Worm (Caenorhabditis elegans) whole organism, L1 larva: ENCODE data around the gene fbxa-208.

Experiments
- elt-3 ChIP-seq, 6 experiments: fragments of 150-350 bp in 1 of 6; sonication (generic microtip); optimal IDR thresholded peaks; 2 replicates each; lab custom pipeline; 2017 to 2018; ENCODE audit warnings: missing biosample characterization in 6 of 6, missing genetic modification characterization in 6 of 6, inconsistent platforms in 1 of 6
- fkh-10 ChIP-seq: sonication (generic microtip); optimal IDR thresholded peaks from 2 replicates; lab custom pipeline; 2017; ENCODE audit warnings: missing biosample characterization, missing genetic modification reagents, missing genetic modification characterization
- fos-1 ChIP-seq: fragments of 150-350 bp; optimal IDR thresholded peaks from 2 replicates; lab custom pipeline; 2014; ENCODE audit warnings: missing biosample characterization, missing genetic modification characterization
- hlh-17 ChIP-seq: fragments of 200-800 bp; sonication (Bioruptor generic); optimal IDR thresholded peaks from 2 replicates; lab custom pipeline; 2018; ENCODE audit warnings: missing genetic modification characterization, mild to moderate bottlenecking, missing compliant biosample characterization, moderate library complexity, borderline replicate concordance
- jun-1 ChIP-seq: fragments of 150-350 bp; optimal IDR thresholded peaks from 2 replicates; lab custom pipeline; 2014; ENCODE audit warnings: missing biosample characterization, missing genetic modification reagents, missing genetic modification characterization
- lsy-2 ChIP-seq, 2 experiments: fragments of 150-350 bp; optimal IDR thresholded peaks; 2 replicates each; lab custom pipeline; 2014; ENCODE audit warnings: missing biosample characterization in 2 of 2, missing genetic modification characterization in 2 of 2
- mdl-1 ChIP-seq, 2 experiments: fragments of 150-350 bp; optimal IDR thresholded peaks; 2 replicates each; lab custom pipeline; 2014 to 2017; ENCODE audit warnings: missing biosample characterization in 2 of 2, missing genetic modification characterization in 2 of 2, inconsistent platforms in 1 of 2
- nhr-12 ChIP-seq: sonication (generic microtip); optimal IDR thresholded peaks from 2 replicates; lab custom pipeline; 2017; ENCODE audit warnings: missing biosample characterization, missing genetic modification characterization
- nhr-28 ChIP-seq: fragments of 150-350 bp; optimal IDR thresholded peaks from 2 replicates; lab custom pipeline; 2014; ENCODE audit warnings: missing biosample characterization, missing genetic modification characterization
- skn-1 ChIP-seq: fragments of 150-350 bp; optimal IDR thresholded peaks from 2 replicates; lab custom pipeline; 2014; ENCODE audit warnings: missing biosample characterization, missing genetic modification characterization
- swsn-7 ChIP-seq: sonication (generic microtip); optimal IDR thresholded peaks from 2 replicates; lab custom pipeline; 2016; ENCODE audit warnings: missing genetic modification characterization, missing compliant biosample characterization
- unc-30 ChIP-seq: sonication (generic microtip); optimal IDR thresholded peaks from 2 replicates; lab custom pipeline; 2017; ENCODE audit warnings: missing biosample characterization, missing genetic modification characterization
- unc-62 ChIP-seq: fragments of 150-350 bp; optimal IDR thresholded peaks from 2 replicates; lab custom pipeline; 2014; ENCODE audit warnings: missing biosample characterization, missing genetic modification reagents, missing genetic modification characterization

DNA sequence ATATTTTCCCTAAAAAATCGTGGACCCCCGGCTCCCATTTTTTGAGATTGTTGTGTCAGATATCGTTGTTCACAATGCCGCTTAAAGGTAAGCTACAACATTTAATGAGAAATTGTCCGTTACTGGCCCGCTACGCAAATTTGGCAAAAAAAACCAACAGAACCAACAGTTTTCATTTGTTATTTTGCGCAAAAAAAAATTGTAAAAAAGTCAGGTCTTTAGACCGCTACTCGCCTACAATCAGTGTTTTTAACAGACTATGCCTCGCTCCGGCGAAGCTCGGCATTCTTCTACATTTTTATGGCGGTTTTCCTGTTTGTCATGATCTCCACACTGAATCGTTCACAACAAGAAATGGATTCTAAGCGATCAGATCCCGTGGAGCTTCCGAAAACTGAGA lies 52.3 kb downstream of the fbxa-208 start, which contains the start of gene Y82E9BL.12:
- no peak for TF ChIP-seq swsn-7 (tag; lab: Kevin White, UChicago)
- no peak for TF ChIP-seq hlh-17 (GFP tag; lab: Kevin White, UChicago)
- TF ChIP-seq nhr-12 (tag; lab: Kevin White, UChicago), result no peak
- TF ChIP-seq unc-62 (GFP tag; lab: Kevin White, UChicago), result no peak
- TF ChIP-seq elt-3 (tag; optimal IDR thresholded peaks at IDR 0.05; lab: Kevin White, UChicago), result no peak
- no peak for TF ChIP-seq fkh-10
- no peak for TF ChIP-seq unc-30 (tag; lab: Kevin White, UChicago)
- TF ChIP-seq fos-1 (tag; lab: Kevin White, UChicago), result no peak
- no peak for TF ChIP-seq jun-1
- TF ChIP-seq lsy-2 (tag; optimal IDR thresholded peaks at IDR 0.05; lab: Kevin White, UChicago), result no peak
- no peak for TF ChIP-seq nhr-28
- no peak for TF ChIP-seq skn-1 (tag; lab: Kevin White, UChicago)
- no peak for TF ChIP-seq mdl-1 (tag; optimal IDR thresholded peaks at IDR 0.05; lab: Kevin White, UChicago)
